Fruit fly (Drosophila melanogaster) whole organism, embryonic: ENCODE measurements around the gene Gr9a.

Experiments used
- Aef1 ChIP-seq: fragments of 200-800 bp; sonication (Bioruptor generic); IDR thresholded peaks from 3 replicates; pipeline ENCODE4 v1.3.6; 2022; ENCODE audit warnings: missing biosample characterization, missing genetic modification characterization
- Bdp1 ChIP-seq: fragments of 200-800 bp; sonication (Bioruptor generic); optimal IDR thresholded peaks from 3 replicates; lab custom pipeline; 2016; ENCODE audit warnings: missing biosample characterization, missing genetic modification characterization
- Blimp-1 ChIP-seq: fragments of 200-800 bp; sonication (Bioruptor generic); optimal IDR thresholded peaks from 3 replicates; lab custom pipeline; 2018; ENCODE audit warnings: missing biosample characterization, missing genetic modification characterization, mild to moderate bottlenecking, moderate library complexity, missing genetic modification reagents
- CG1529 ChIP-seq: fragments of 200-800 bp; sonication (Bioruptor generic); optimal IDR thresholded peaks from 3 replicates; lab custom pipeline; 2018; ENCODE audit warnings: missing biosample characterization, missing genetic modification characterization
- CG17361 ChIP-seq: fragments of 200-800 bp; sonication (Bioruptor generic); IDR thresholded peaks from 3 replicates; pipeline ENCODE4 v1.3.6; 2022; ENCODE audit warnings: missing biosample characterization, missing genetic modification characterization
- CG18262 ChIP-seq: fragments of 200-800 bp; optimal IDR thresholded peaks from 3 replicates; lab custom pipeline; 2019; ENCODE audit warnings: missing biosample characterization, mild to moderate bottlenecking, missing genetic modification characterization, moderate library complexity
- CG32772 ChIP-seq: fragments of 200-800 bp; sonication (Bioruptor generic); IDR thresholded peaks from 2 replicates; pipeline ENCODE4 v1.3.6; 2022; ENCODE audit warnings: missing biosample characterization, missing genetic modification characterization
- CG3281 ChIP-seq: fragments of 200-800 bp; sonication (Bioruptor generic); optimal IDR thresholded peaks from 3 replicates; lab custom pipeline; 2017; ENCODE audit warnings: missing biosample characterization, mild to moderate bottlenecking, missing genetic modification characterization
- CG3726 ChIP-seq: fragments of 200-800 bp; sonication (Bioruptor generic); IDR thresholded peaks from 3 replicates; pipeline ENCODE4, ENCODE4 v1.3.6; 2022; ENCODE audit warnings: missing biosample characterization, missing genetic modification characterization
- CG9727 ChIP-seq: fragments of 200-800 bp; sonication (Bioruptor generic); optimal IDR thresholded peaks from 3 replicates; lab custom pipeline; 2017; ENCODE audit warnings: missing biosample characterization, mild to moderate bottlenecking, missing genetic modification characterization
- D ChIP-seq, 2 experiments: fragments of 200-800 bp in 1 of 2; fragments of >200 bp in 1 of 2; sonication (Bioruptor generic) in 1 of 2; optimal IDR thresholded peaks; 2 replicates in 1 of 2; 3 replicates in 1 of 2; lab custom pipeline; 2017; ENCODE audit warnings: mild to moderate bottlenecking in 1 of 2, missing biosample characterization in 1 of 2, missing genetic modification characterization in 1 of 2, missing genetic modification reagents in 1 of 2
- Dad ChIP-seq: fragments of 200-800 bp; sonication (Bioruptor generic); optimal IDR thresholded peaks from 3 replicates; lab custom pipeline; 2016; ENCODE audit warnings: missing biosample characterization, missing genetic modification characterization
- Deaf1 ChIP-seq: fragments of 200-800 bp; optimal IDR thresholded peaks from 3 replicates; lab custom pipeline; 2019; ENCODE audit warnings: missing biosample characterization, mild to moderate bottlenecking, missing genetic modification characterization, moderate library complexity
- Dek ChIP-seq: fragments of 200-800 bp; sonication (Bioruptor generic); optimal IDR thresholded peaks from 3 replicates; lab custom pipeline; 2019; ENCODE audit warnings: missing biosample characterization, mild to moderate bottlenecking, missing genetic modification characterization, moderate library complexity
- Dp ChIP-seq: fragments of 200-800 bp; sonication (Bioruptor generic); optimal IDR thresholded peaks from 2 replicates; lab custom pipeline; 2018; ENCODE audit warnings: missing biosample characterization, mild to moderate bottlenecking, missing genetic modification characterization, moderate library complexity
- Dref ChIP-seq: fragments of 200-800 bp; sonication (Bioruptor generic); IDR thresholded peaks from 2 replicates; pipeline ENCODE4 v1.3.6; 2022; ENCODE audit warnings: missing biosample characterization, missing genetic modification characterization
- Gsc ChIP-seq: fragments of 200-800 bp; sonication (Bioruptor generic); IDR thresholded peaks from 2 replicates; pipeline ENCODE4 v1.3.6; 2022; ENCODE audit warnings: missing biosample characterization, missing genetic modification characterization
- H15 ChIP-seq: fragments of 200-800 bp; sonication (Bioruptor generic); IDR thresholded peaks from 3 replicates; pipeline ENCODE4 v1.3.6; 2022; ENCODE audit warnings: missing biosample characterization, missing genetic modification characterization
- H2.0 ChIP-seq: fragments of 200-800 bp; sonication (Bioruptor generic); IDR thresholded peaks from 2 replicates; pipeline ENCODE4 v1.3.6; 2022; ENCODE audit warnings: missing biosample characterization, missing genetic modification characterization
- HHEX ChIP-seq: fragments of 200-800 bp; sonication (Bioruptor generic); optimal IDR thresholded peaks from 3 replicates; lab custom pipeline; 2017; ENCODE audit warnings: missing biosample characterization, mild to moderate bottlenecking, missing genetic modification characterization, missing genetic modification reagents
- HLH4C ChIP-seq: fragments of 200-800 bp; sonication (Bioruptor generic); IDR thresholded peaks from 3 replicates; pipeline ENCODE4 v1.3.6; 2022; ENCODE audit warnings: missing biosample characterization, missing genetic modification characterization; ENCODE audit not compliant: partially characterized antibody
- Jarid2 ChIP-seq: fragments of 200-800 bp; sonication (Bioruptor generic); optimal IDR thresholded peaks from 3 replicates; lab custom pipeline; 2017; ENCODE audit warnings: mild to moderate bottlenecking, missing biosample characterization, missing genetic modification reagents, missing genetic modification characterization
- Med ChIP-seq: fragments of 200-800 bp; sonication (Bioruptor generic); peaks from one replicate; lab custom pipeline; 2016; ENCODE audit warnings: missing biosample characterization, missing genetic modification characterization, mild to moderate bottlenecking, inconsistent platforms, moderate library complexity
- NC2β ChIP-seq: fragments of 200-800 bp; sonication (Bioruptor generic); optimal IDR thresholded peaks from 2 replicates; lab custom pipeline; 2016; ENCODE audit warnings: missing biosample characterization, missing genetic modification characterization
- Poxn ChIP-seq: fragments of 200-800 bp; sonication (Bioruptor generic); IDR thresholded peaks from 2 replicates; pipeline ENCODE4 v1.3.6; 2022; ENCODE audit warnings: missing biosample characterization, missing genetic modification characterization
- Scr ChIP-seq: fragments of 200-800 bp; sonication (Bioruptor generic); IDR thresholded peaks from 2 replicates; pipeline ENCODE4 v1.3.6; 2022; ENCODE audit warnings: missing biosample characterization, missing genetic modification characterization; ENCODE audit not compliant: partially characterized antibody
- Sry-β ChIP-seq: fragments of 200-800 bp; sonication (Bioruptor generic); optimal IDR thresholded peaks from 2 replicates; lab custom pipeline; 2018; ENCODE audit warnings: missing biosample characterization, mild to moderate bottlenecking, missing genetic modification characterization, moderate library complexity
- Usf ChIP-seq: fragments of 200-800 bp; sonication (Bioruptor generic); optimal IDR thresholded peaks from 2 replicates; lab custom pipeline; 2017; ENCODE audit warnings: missing genotype, missing biosample characterization, missing genetic modification characterization
- ato ChIP-seq: fragments of 200-800 bp; sonication (Bioruptor generic); IDR thresholded peaks from 2 replicates; pipeline ENCODE4 v1.3.6; 2022; ENCODE audit warnings: missing biosample characterization, missing genetic modification characterization; ENCODE audit not compliant: partially characterized antibody
- gsb-n ChIP-seq: fragments of 200-800 bp; sonication (Bioruptor generic); optimal IDR thresholded peaks from 3 replicates; lab custom pipeline; 2018; ENCODE audit warnings: missing biosample characterization, mild to moderate bottlenecking, missing genetic modification characterization
- ham ChIP-seq: fragments of 200-800 bp; sonication (Bioruptor generic); IDR thresholded peaks from 2 replicates; pipeline ENCODE4 v1.3.6; 2022; ENCODE audit warnings: missing biosample characterization, missing genetic modification characterization
- jumu ChIP-seq: fragments of 200-800 bp; sonication (Bioruptor generic); optimal IDR thresholded peaks from 3 replicates; lab custom pipeline; 2016; ENCODE audit warnings: missing biosample characterization, missing genetic modification characterization
- luna ChIP-seq: fragments of 200-800 bp; sonication (Bioruptor generic); optimal IDR thresholded peaks from 2 replicates; lab custom pipeline; 2016; ENCODE audit warnings: missing biosample characterization, missing genetic modification characterization
- mam ChIP-seq: fragments of 200-800 bp; sonication (Bioruptor generic); optimal IDR thresholded peaks from 3 replicates; lab custom pipeline; 2016; ENCODE audit warnings: missing biosample characterization, missing genetic modification characterization
- mirr ChIP-seq: fragments of 200-800 bp; sonication (Bioruptor generic); optimal IDR thresholded peaks from 3 replicates; lab custom pipeline; 2018; ENCODE audit warnings: missing biosample characterization, mild to moderate bottlenecking, missing genetic modification characterization
- p53 ChIP-seq: fragments of 200-800 bp; sonication (Bioruptor generic); optimal IDR thresholded peaks from 2 replicates; lab custom pipeline; 2016; ENCODE audit warnings: missing biosample characterization, missing genetic modification characterization
- pho ChIP-seq: fragments of 200-800 bp; sonication (Bioruptor generic); optimal IDR thresholded peaks from 2 replicates; lab custom pipeline; 2016; ENCODE audit warnings: missing biosample characterization, missing genetic modification characterization
- prd ChIP-seq, 3 experiments: fragments of >200 bp in 2 of 3; fragments of 200-800 bp in 1 of 3; sonication (Bioruptor generic) in 1 of 3; optimal IDR thresholded peaks in 2 of 3; IDR thresholded peaks in 1 of 3; 2 replicates in 2 of 3; 3 replicates in 1 of 3; pipeline versions ENCODE4 v1.3.6 to Lab custom; 2017 to 2022; ENCODE audit warnings: missing biosample characterization in 1 of 3, missing genetic modification characterization in 1 of 3
- salm ChIP-seq: fragments of 200-800 bp; sonication (Bioruptor generic); optimal IDR thresholded peaks from 2 replicates; lab custom pipeline; 2018; ENCODE audit warnings: missing biosample characterization, mild to moderate bottlenecking, missing genetic modification characterization
- schlank ChIP-seq: fragments of 200-800 bp; sonication (Bioruptor generic); optimal IDR thresholded peaks from 2 replicates; lab custom pipeline; 2018; ENCODE audit warnings: missing biosample characterization, mild to moderate bottlenecking, missing genetic modification characterization
- sisA ChIP-seq: fragments of 200-800 bp; sonication (Bioruptor generic); IDR thresholded peaks from 2 replicates; pipeline ENCODE4 v1.3.6; 2022; ENCODE audit warnings: missing biosample characterization, missing genetic modification characterization
- slou ChIP-seq: fragments of 200-800 bp; sonication (Bioruptor generic); optimal IDR thresholded peaks from 3 replicates; lab custom pipeline; 2016; ENCODE audit warnings: missing biosample characterization, missing genetic modification characterization
- ssp ChIP-seq: fragments of 200-800 bp; sonication (Bioruptor generic); IDR thresholded peaks from 2 replicates; pipeline ENCODE4 v1.3.6; 2022; ENCODE audit warnings: missing biosample characterization, missing genetic modification characterization
- sug ChIP-seq: fragments of 200-800 bp; optimal IDR thresholded peaks from 2 replicates; lab custom pipeline; 2019; ENCODE audit warnings: missing biosample characterization, mild to moderate bottlenecking, missing genetic modification characterization, moderate library complexity
- tin ChIP-seq: fragments of 200-800 bp; sonication (Bioruptor generic); optimal IDR thresholded peaks from 3 replicates; lab custom pipeline; 2016; ENCODE audit warnings: missing biosample characterization, missing genetic modification characterization
- tna ChIP-seq: fragments of 200-800 bp; sonication (Bioruptor generic); IDR thresholded peaks from 2 replicates; pipeline ENCODE4 v1.3.6; 2022; ENCODE audit warnings: missing biosample characterization, missing genetic modification characterization; ENCODE audit not compliant: partially characterized antibody
- usp ChIP-seq: fragments of >200 bp; optimal IDR thresholded peaks from 2 replicates; lab custom pipeline; 2017; ENCODE audit warnings: missing biosample characterization, missing genetic modification characterization
- wdn ChIP-seq: fragments of 200-800 bp; sonication (Bioruptor generic); IDR thresholded peaks from 2 replicates; pipeline ENCODE4 v1.3.6; 2022; ENCODE audit warnings: missing biosample characterization, missing genetic modification characterization

The Gr9a gene

DNA sequence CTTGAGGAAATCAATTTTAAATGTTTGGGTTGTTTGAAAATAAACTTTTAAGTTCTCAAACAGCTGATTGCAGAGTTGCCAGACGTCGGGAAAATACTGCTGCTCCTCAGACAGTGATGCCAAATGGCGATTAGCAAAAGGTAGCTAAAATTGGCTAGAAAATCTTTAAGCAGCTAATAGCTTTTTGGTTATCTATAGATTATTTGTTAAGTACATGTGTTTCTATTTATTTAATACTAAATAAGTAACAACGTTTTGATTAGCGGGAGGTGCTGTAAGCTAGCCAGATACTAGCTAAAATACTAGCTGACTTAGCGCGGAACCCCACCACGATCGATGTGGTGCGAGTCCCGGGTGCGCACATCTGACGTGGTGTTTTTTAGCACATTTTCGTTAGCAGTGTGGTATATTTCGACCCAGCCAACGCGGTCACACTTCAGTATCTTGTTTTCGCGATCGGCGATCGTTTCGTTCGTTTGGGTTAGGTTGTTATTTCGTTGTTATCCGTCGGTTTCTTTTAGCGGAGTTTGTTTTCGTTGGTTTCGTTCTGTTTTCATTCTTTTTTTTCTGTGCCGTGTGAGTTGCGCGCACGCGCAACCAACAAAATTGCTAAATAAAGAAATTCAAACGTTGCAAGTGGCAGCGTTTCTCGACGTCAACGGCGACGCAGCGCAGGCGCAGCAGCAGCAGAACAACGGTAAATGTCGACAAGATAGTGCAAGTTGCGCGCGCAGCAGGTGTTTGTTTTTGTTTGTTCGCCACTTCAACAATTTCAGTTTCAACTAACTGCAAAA lies 24.9 kb downstream of the Gr9a start, which contains the start of the genes Naxe and RhoU:
Gene Naxe, minus strand, starts transcription at position 77 of the 794 bp plus-strand sequence.
Gene RhoU, plus strand, starts transcription at position 433 of the 794 bp plus-strand sequence.
- peak; percentile 36; the same call in 1 of the 3 replicates for TF ChIP-seq Aef1 (GFP tag; lab: Robert Waterston, UW)
- TF ChIP-seq sug: peak; percentile 42
- TF ChIP-seq tna: 0 out of 2 replicates have a peak, but pooled peaks have one; percentile 23
- TF ChIP-seq Blimp-1: no peak
- no peak for TF ChIP-seq NC2β (GFP tag; lab: Kevin White, UChicago)
- peak; percentile 4 for TF ChIP-seq jumu
- TF ChIP-seq schlank: no peak
- no peak for TF ChIP-seq gsb-n (tag; lab: Kevin White, UChicago)
- peak; percentile 72 for TF ChIP-seq Deaf1 (tag; lab: Kevin White, UChicago)
- TF ChIP-seq luna (GFP tag; lab: Kevin White, UChicago): no peak
- no peak for TF ChIP-seq CG3281 (GFP tag; lab: Kevin White, UChicago)
- peak; percentile 41 for TF ChIP-seq H2.0 (GFP tag; lab: Robert Waterston, UW)
- peak; percentile 41 for TF ChIP-seq Dek (tag; lab: Kevin White, UChicago)
- no peak for TF ChIP-seq Bdp1 (GFP tag; lab: Kevin White, UChicago)
- TF ChIP-seq Sry-β (GFP tag; lab: Kevin White, UChicago): peak; percentile 92
- TF ChIP-seq ato (GFP tag; lab: Robert Waterston, UW): no peak
- no peak; the same call in 1 of the 2 replicates for TF ChIP-seq CG32772
- TF ChIP-seq Jarid2 (GFP tag; lab: Kevin White, UChicago): peak; percentile 96
- TF ChIP-seq Gsc (GFP tag; lab: Robert Waterston, UW): no peak
- TF ChIP-seq HHEX (GFP tag; lab: Kevin White, UChicago): no peak
- TF ChIP-seq Poxn (GFP tag; lab: Robert Waterston, UW): no peak
- TF ChIP-seq slou (GFP tag; lab: Kevin White, UChicago): no peak
- peak; percentile 58 for TF ChIP-seq mam (GFP tag; lab: Kevin White, UChicago)
- peak; percentile 48 for TF ChIP-seq sisA (GFP tag; lab: Robert Waterston, UW)
- peak; percentile 33 for TF ChIP-seq CG9727 (GFP tag; lab: Kevin White, UChicago)
- TF ChIP-seq wdn: peak; percentile 8; the same call in 1 of the 2 replicates
- no peak for TF ChIP-seq Usf (GFP tag; lab: Kevin White, UChicago)
- no peak for TF ChIP-seq usp (GFP tag; lab: Kevin White, UChicago)
- peak; percentile 45; the same call in 1 of the 3 replicates for TF ChIP-seq CG17361 (GFP tag; lab: Robert Waterston, UW)
- TF ChIP-seq tin (GFP tag; lab: Kevin White, UChicago): peak; percentile 17
- no peak for TF ChIP-seq CG3726 (GFP tag; lab: Robert Waterston, UW)
- TF ChIP-seq Dp: peak; percentile 19
- TF ChIP-seq D (optimal IDR thresholded peaks at IDR 0.05; lab: Kevin White, UChicago): no peak
- TF ChIP-seq D (GFP tag; optimal IDR thresholded peaks at IDR 0.05; lab: Kevin White, UChicago): no peak
- no peak for TF ChIP-seq CG18262
- no peak for TF ChIP-seq H15 (GFP tag; lab: Robert Waterston, UW)
- TF ChIP-seq p53 (GFP tag; lab: Kevin White, UChicago): peak; percentile 98
- peak; percentile 67 for TF ChIP-seq Med (GFP tag; lab: Kevin White, UChicago)
- no peak; the same call in 1 of the 2 replicates for TF ChIP-seq Scr
- TF ChIP-seq Dref (GFP tag; lab: Robert Waterston, UW): peak; percentile 41
- TF ChIP-seq HLH4C (GFP tag; lab: Robert Waterston, UW): 0 out of 3 replicates have a peak, but pooled peaks have one; percentile 22
- TF ChIP-seq pho (GFP tag; lab: Kevin White, UChicago): peak; percentile 33
- no peak for TF ChIP-seq ham (GFP tag; lab: Robert Waterston, UW)
- no peak for TF ChIP-seq prd (optimal IDR thresholded peaks at IDR 0.05; lab: Kevin White, UChicago)
- TF ChIP-seq prd (GFP tag; IDR thresholded peaks at IDR 0.05; lab: Robert Waterston, UW): peak; percentile 71; the same call in 2 of the 3 replicates
- TF ChIP-seq ssp (GFP tag; lab: Robert Waterston, UW): peak; percentile 54
- TF ChIP-seq mirr: no peak
- TF ChIP-seq salm (tag; lab: Kevin White, UChicago): no peak
- TF ChIP-seq CG1529 (GFP tag; lab: Kevin White, UChicago): no peak
- peak; percentile 33 for TF ChIP-seq Dad (GFP tag; lab: Kevin White, UChicago)
